Fruit fly (Drosophila melanogaster) whole organism, adult: ENCODE results near the gene Rsf1.

Experiments used
- CG11617 ChIP-seq: fragments of 200-800 bp; sonication (Bioruptor generic); optimal IDR thresholded peaks from 2 replicates; lab custom pipeline; 2017; ENCODE audit warnings: mild to moderate bottlenecking, missing biosample characterization, missing genetic modification reagents, missing genetic modification characterization
- CG14711 ChIP-seq: fragments of 200-800 bp; sonication (Bioruptor generic); optimal IDR thresholded peaks from 2 replicates; lab custom pipeline; 2018; ENCODE audit warnings: missing biosample characterization, mild to moderate bottlenecking, missing genetic modification characterization, moderate library complexity
- CG33017 ChIP-seq: fragments of 200-800 bp; sonication (Bioruptor generic); optimal IDR thresholded peaks from 2 replicates; lab custom pipeline; 2018; ENCODE audit warnings: missing biosample characterization, mild to moderate bottlenecking, missing genetic modification characterization, moderate library complexity
- CG5204 ChIP-seq: fragments of 200-800 bp; sonication (Bioruptor generic); optimal IDR thresholded peaks from 2 replicates; lab custom pipeline; 2016; ENCODE audit warnings: missing biosample characterization, missing genetic modification characterization
- Hr96 ChIP-seq: fragments of 200-800 bp; sonication (Bioruptor generic); optimal IDR thresholded peaks from 2 replicates; lab custom pipeline; 2016; ENCODE audit warnings: missing biosample characterization, missing genetic modification characterization
- Mnt ChIP-seq: fragments of 200-800 bp; sonication (Bioruptor generic); optimal IDR thresholded peaks from 2 replicates; lab custom pipeline; 2016; ENCODE audit warnings: missing biosample characterization, mild to moderate bottlenecking, missing genetic modification characterization
- cic ChIP-seq: fragments of 200-800 bp; sonication (Bioruptor generic); optimal IDR thresholded peaks from 2 replicates; lab custom pipeline; 2017; ENCODE audit warnings: missing biosample characterization, mild to moderate bottlenecking, missing genetic modification characterization, moderate library complexity
- cnc ChIP-seq, 2 experiments: fragments of >200 bp; optimal IDR thresholded peaks; 2 replicates each; lab custom pipeline; 2017
- kay ChIP-seq: fragments of 200-800 bp; sonication (Bioruptor generic); peaks from one replicate; lab custom pipeline; 2016; ENCODE audit warnings: missing biosample characterization, missing genetic modification characterization, borderline replicate concordance
- ovo ChIP-seq: fragments of 200-800 bp; sonication (Bioruptor generic); optimal IDR thresholded peaks from 2 replicates; lab custom pipeline; 2016; ENCODE audit warnings: missing biosample characterization, missing genetic modification characterization
- tj ChIP-seq: fragments of 200-800 bp; sonication (Bioruptor generic); optimal IDR thresholded peaks from 3 replicates; lab custom pipeline; 2017; ENCODE audit warnings: missing biosample characterization, mild to moderate bottlenecking, missing genetic modification characterization, moderate library complexity

DNA sequence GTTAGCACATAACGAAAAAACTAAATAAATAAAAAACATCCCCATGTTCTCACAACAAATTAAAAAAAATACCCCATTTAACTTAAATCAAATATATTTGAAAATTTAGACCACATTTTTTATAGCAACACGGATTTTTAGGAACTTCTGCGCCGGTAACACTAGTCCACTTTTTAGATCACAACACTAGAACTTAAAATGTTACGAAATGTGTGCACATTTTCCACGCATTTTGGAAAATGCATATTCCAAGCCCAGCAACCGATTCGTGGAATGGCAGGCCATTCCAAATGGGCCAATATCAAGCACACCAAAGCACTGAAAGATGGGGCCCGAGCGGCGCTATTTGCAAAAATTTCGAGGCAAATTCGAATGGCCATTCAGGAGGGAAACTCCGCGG is 5.3 kb upstream of the Rsf1 start, which contains the start of gene CG4957:
- TF ChIP-seq cic (GFP tag; lab: Kevin White, UChicago) (no peak), CG33017 (tag; lab: Kevin White, UChicago) (no peak), tj (GFP tag; lab: Kevin White, UChicago) (no peak), cnc (optimal IDR thresholded peaks at IDR 0.05; lab: Kevin White, UChicago) (no peak), CG14711 (tag; lab: Kevin White, UChicago) (no peak), CG5204 (GFP tag; lab: Kevin White, UChicago) (no peak), CG11617 (no peak), ovo (GFP tag; lab: Kevin White, UChicago) (no peak), Hr96 (GFP tag; lab: Kevin White, UChicago) (no peak), Mnt (no peak), kay (GFP tag; lab: Kevin White, UChicago) (no peak)
